Fruit fly (Drosophila melanogaster) whole organism, embryonic: ENCODE data around the gene gry.

Experiments used
- Blimp-1 ChIP-seq: fragments of 200-800 bp; sonication (Bioruptor generic); optimal IDR thresholded peaks from 3 replicates; lab custom pipeline; 2018; ENCODE audit warnings: missing biosample characterization, missing genetic modification characterization, mild to moderate bottlenecking, moderate library complexity, missing genetic modification reagents
- CG10147 ChIP-seq: fragments of 200-800 bp; sonication (Bioruptor generic); optimal IDR thresholded peaks from 2 replicates; lab custom pipeline; 2019; ENCODE audit warnings: missing biosample characterization, mild to moderate bottlenecking, missing genetic modification characterization, moderate library complexity
- CG10654 ChIP-seq: fragments of 200-800 bp; sonication (Bioruptor generic); optimal IDR thresholded peaks from 2 replicates; lab custom pipeline; 2016; ENCODE audit warnings: missing biosample characterization, missing genetic modification characterization
- CG11696 ChIP-seq: fragments of 200-800 bp; sonication (Bioruptor generic); IDR thresholded peaks from 2 replicates; pipeline ENCODE4 v1.3.6; 2022; ENCODE audit warnings: missing biosample characterization, missing genetic modification characterization
- CG15269 ChIP-seq: fragments of 200-800 bp; sonication (Bioruptor generic); optimal IDR thresholded peaks from 2 replicates; lab custom pipeline; 2018; ENCODE audit warnings: missing biosample characterization, mild to moderate bottlenecking, missing genetic modification characterization, moderate library complexity
- CG1603 ChIP-seq: fragments of 200-800 bp; sonication (Bioruptor generic); optimal IDR thresholded peaks from 2 replicates; lab custom pipeline; 2019; ENCODE audit warnings: missing biosample characterization, mild to moderate bottlenecking, missing genetic modification characterization, moderate library complexity
- CG18599 ChIP-seq: fragments of 200-800 bp; sonication (Bioruptor generic); optimal IDR thresholded peaks from 3 replicates; lab custom pipeline; 2017; ENCODE audit warnings: missing biosample characterization, missing genetic modification characterization, mild to moderate bottlenecking, moderate library complexity, missing genetic modification reagents
- CG2120 ChIP-seq: fragments of 200-800 bp; sonication (Bioruptor generic); optimal IDR thresholded peaks from 3 replicates; lab custom pipeline; 2016; ENCODE audit warnings: missing biosample characterization, missing genetic modification characterization
- CG30403 ChIP-seq: fragments of 200-800 bp; sonication (Bioruptor generic); optimal IDR thresholded peaks from 3 replicates; lab custom pipeline; 2016; ENCODE audit warnings: missing biosample characterization, missing genetic modification characterization
- CG34376 ChIP-seq: fragments of 200-800 bp; sonication (Bioruptor generic); optimal IDR thresholded peaks from 2 replicates; lab custom pipeline; 2018; ENCODE audit warnings: missing biosample characterization, mild to moderate bottlenecking, missing genetic modification characterization
- CG34422 ChIP-seq: fragments of 200-800 bp; sonication (Bioruptor generic); IDR thresholded peaks from 3 replicates; pipeline ENCODE4 v1.3.6; 2022; ENCODE audit warnings: missing biosample characterization, missing genetic modification characterization
- CG43689 ChIP-seq: fragments of 200-800 bp; sonication (Bioruptor generic); IDR thresholded peaks from 2 replicates; pipeline ENCODE4 v1.3.6; 2022; ENCODE audit warnings: missing biosample characterization, missing genetic modification characterization
- CG4617 ChIP-seq: fragments of 200-800 bp; sonication (Bioruptor generic); optimal IDR thresholded peaks from 3 replicates; lab custom pipeline; 2016; ENCODE audit warnings: missing biosample characterization, missing genetic modification characterization, borderline replicate concordance
- CG8388 ChIP-seq: fragments of 200-800 bp; sonication (Bioruptor generic); optimal IDR thresholded peaks from 2 replicates; lab custom pipeline; 2019; ENCODE audit warnings: missing biosample characterization, mild to moderate bottlenecking, missing genetic modification characterization, moderate library complexity
- CG9215 ChIP-seq: fragments of 200-800 bp; sonication (Bioruptor generic); IDR thresholded peaks from 2 replicates; pipeline ENCODE4 v1.3.6; 2022; ENCODE audit warnings: missing biosample characterization, missing genetic modification characterization
- D19B ChIP-seq: fragments of 200-800 bp; sonication (Bioruptor generic); optimal IDR thresholded peaks from 2 replicates; lab custom pipeline; 2017; ENCODE audit warnings: missing biosample characterization, mild to moderate bottlenecking, missing genetic modification characterization
- Dfd ChIP-seq, 2 experiments: fragments of >200 bp; optimal IDR thresholded peaks; 2 replicates each; lab custom pipeline; 2017; ENCODE audit warnings: missing biosample characterization in 2 of 2, missing genetic modification characterization in 2 of 2
- Dip3 ChIP-seq: fragments of 200-800 bp; sonication (Bioruptor generic); optimal IDR thresholded peaks from 3 replicates; lab custom pipeline; 2016; ENCODE audit warnings: missing biosample characterization, missing genetic modification characterization
- Fer3 ChIP-seq: fragments of 200-800 bp; sonication (Bioruptor generic); optimal IDR thresholded peaks from 2 replicates; lab custom pipeline; 2018; ENCODE audit warnings: missing biosample characterization, mild to moderate bottlenecking, missing genetic modification characterization, moderate library complexity
- HmgZ ChIP-seq: fragments of 200-800 bp; sonication (Bioruptor generic); optimal IDR thresholded peaks from 2 replicates; lab custom pipeline; 2018; ENCODE audit warnings: missing biosample characterization, mild to moderate bottlenecking, missing genetic modification characterization
- Hr51 ChIP-seq, 2 experiments: fragments of 200-800 bp; sonication (Bioruptor generic); optimal IDR thresholded peaks; 2 replicates in 1 of 2; 3 replicates in 1 of 2; lab custom pipeline; 2016 to 2018; ENCODE audit warnings: missing biosample characterization in 2 of 2, missing genetic modification characterization in 2 of 2, mild to moderate bottlenecking in 1 of 2, moderate library complexity in 1 of 2
- Lhr ChIP-seq: fragments of 200-800 bp; sonication (Bioruptor generic); optimal IDR thresholded peaks from 3 replicates; lab custom pipeline; 2017; ENCODE audit warnings: mild to moderate bottlenecking, missing biosample characterization, missing genetic modification reagents, missing genetic modification characterization
- Mrtf ChIP-seq: fragments of 200-800 bp; sonication (Bioruptor generic); IDR thresholded peaks from 3 replicates; pipeline ENCODE4 v1.3.6; 2022; ENCODE audit warnings: missing biosample characterization, missing genetic modification characterization
- Opbp ChIP-seq: fragments of 200-800 bp; sonication (Bioruptor generic); IDR thresholded peaks from 3 replicates; pipeline ENCODE4 v1.3.6; 2022; ENCODE audit warnings: missing biosample characterization, missing genetic modification characterization; ENCODE audit not compliant: partially characterized antibody
- PHDP ChIP-seq: fragments of 200-800 bp; sonication (Bioruptor generic); optimal IDR thresholded peaks from 3 replicates; lab custom pipeline; 2018; ENCODE audit warnings: missing biosample characterization, mild to moderate bottlenecking, missing genetic modification characterization, moderate library complexity
- Pdp1 ChIP-seq, 2 experiments: fragments of 200-800 bp; sonication (Bioruptor generic); optimal IDR thresholded peaks; 3 replicates each; lab custom pipeline; 2016; ENCODE audit warnings: missing biosample characterization in 2 of 2, missing genetic modification characterization in 2 of 2, mild to moderate bottlenecking in 1 of 2, moderate library complexity in 1 of 2
- Side ChIP-seq: fragments of 200-800 bp; sonication (Bioruptor generic); optimal IDR thresholded peaks from 2 replicates; lab custom pipeline; 2016; ENCODE audit warnings: missing biosample characterization, missing genetic modification characterization
- Sin3A ChIP-seq: fragments of >200 bp; optimal IDR thresholded peaks from 2 replicates; lab custom pipeline; 2018
- Sry-δ ChIP-seq: fragments of 200-800 bp; sonication (Bioruptor generic); optimal IDR thresholded peaks from 2 replicates; lab custom pipeline; 2016; ENCODE audit warnings: missing biosample characterization, missing genetic modification characterization
- Stat92E ChIP-seq, 3 experiments: fragments of >200 bp in 2 of 3; fragments of 200-800 bp in 1 of 3; sonication (Bioruptor generic) in 1 of 3; optimal IDR thresholded peaks; 2 replicates each; lab custom pipeline; 2017 to 2019; ENCODE audit warnings: missing biosample characterization in 3 of 3, missing genetic modification characterization in 3 of 3, mild to moderate bottlenecking in 1 of 3, moderate library complexity in 1 of 3
- Tbp ChIP-seq: fragments of >200 bp; optimal IDR thresholded peaks from 2 replicates; lab custom pipeline; 2018; ENCODE audit warnings: missing biosample characterization, missing genetic modification characterization
- Usf ChIP-seq: fragments of 200-800 bp; sonication (Bioruptor generic); optimal IDR thresholded peaks from 2 replicates; lab custom pipeline; 2017; ENCODE audit warnings: missing genotype, missing biosample characterization, missing genetic modification characterization
- bigmax ChIP-seq: fragments of 200-800 bp; sonication (Bioruptor generic); optimal IDR thresholded peaks from 2 replicates; lab custom pipeline; 2018; ENCODE audit warnings: missing biosample characterization, mild to moderate bottlenecking, missing genetic modification characterization
- cwo ChIP-seq: fragments of 200-800 bp; sonication (Bioruptor generic); optimal IDR thresholded peaks from 3 replicates; lab custom pipeline; 2017; ENCODE audit warnings: missing biosample characterization, missing genetic modification characterization, mild to moderate bottlenecking, moderate library complexity, missing genetic modification reagents
- dan ChIP-seq: fragments of 200-800 bp; sonication (Bioruptor generic); IDR thresholded peaks from 2 replicates; pipeline ENCODE4 v1.3.6; 2022; ENCODE audit warnings: missing biosample characterization, missing genetic modification characterization
- dati ChIP-seq: fragments of 200-800 bp; sonication (Bioruptor generic); IDR thresholded peaks from 2 replicates; pipeline ENCODE4 v1.3.6; 2022; ENCODE audit warnings: missing biosample characterization, missing genetic modification characterization
- dm ChIP-seq: fragments of 200-800 bp; sonication (Bioruptor generic); optimal IDR thresholded peaks from 3 replicates; lab custom pipeline; 2016; ENCODE audit warnings: missing biosample characterization, missing genetic modification characterization
- exex ChIP-seq: fragments of 200-800 bp; sonication (Bioruptor generic); optimal IDR thresholded peaks from 4 replicates; lab custom pipeline; 2018; ENCODE audit warnings: missing biosample characterization, mild to moderate bottlenecking, missing genetic modification characterization, moderate library complexity
- gce ChIP-seq: fragments of 200-800 bp; sonication (Bioruptor generic); IDR thresholded peaks from 3 replicates; pipeline ENCODE4 v1.3.6; 2022; ENCODE audit warnings: missing biosample characterization, missing genetic modification characterization
- her ChIP-seq: fragments of 200-800 bp; sonication (Bioruptor generic); optimal IDR thresholded peaks from 2 replicates; lab custom pipeline; 2016; ENCODE audit warnings: missing biosample characterization, missing genetic modification characterization
- hth ChIP-seq: fragments of >200 bp; optimal IDR thresholded peaks from 2 replicates; lab custom pipeline; 2017; ENCODE audit warnings: inconsistent platforms
- knrl ChIP-seq: fragments of 200-800 bp; sonication (Bioruptor generic); IDR thresholded peaks from 3 replicates; pipeline ENCODE4 v1.3.6; 2022; ENCODE audit warnings: missing biosample characterization, missing genetic modification characterization; ENCODE audit not compliant: partially characterized antibody
- pzg ChIP-seq: fragments of 200-800 bp; sonication (Bioruptor generic); optimal IDR thresholded peaks from 3 replicates; lab custom pipeline; 2018; ENCODE audit warnings: missing biosample characterization, mild to moderate bottlenecking, missing genetic modification characterization, moderate library complexity
- ranshi ChIP-seq: fragments of 200-800 bp; sonication (Bioruptor generic); IDR thresholded peaks from 2 replicates; pipeline ENCODE4 v1.3.6; 2022; ENCODE audit warnings: missing biosample characterization, missing genetic modification characterization
- row ChIP-seq: fragments of 200-800 bp; sonication (Bioruptor generic); IDR thresholded peaks from 3 replicates; pipeline ENCODE4 v1.3.6; 2022; ENCODE audit warnings: missing biosample characterization, missing genetic modification characterization
- run ChIP-seq: fragments of 200-800 bp; sonication (Bioruptor generic); optimal IDR thresholded peaks from 3 replicates; lab custom pipeline; 2018; ENCODE audit warnings: missing biosample characterization, mild to moderate bottlenecking, missing genetic modification characterization
- seq ChIP-seq: fragments of 200-800 bp; sonication (Bioruptor generic); IDR thresholded peaks from 2 replicates; pipeline ENCODE4 v1.3.6; 2022; ENCODE audit warnings: missing biosample characterization, missing genetic modification characterization
- so ChIP-seq: fragments of 200-800 bp; sonication (Bioruptor generic); IDR thresholded peaks from 3 replicates; pipeline ENCODE4 v1.3.6; 2022; ENCODE audit warnings: missing biosample characterization, missing genetic modification characterization
- ssp ChIP-seq: fragments of 200-800 bp; sonication (Bioruptor generic); IDR thresholded peaks from 2 replicates; pipeline ENCODE4 v1.3.6; 2022; ENCODE audit warnings: missing biosample characterization, missing genetic modification characterization
- ttk ChIP-seq: fragments of 200-800 bp; sonication (Bioruptor generic); IDR thresholded peaks from 2 replicates; pipeline ENCODE4 v2.1.2; 2022; ENCODE audit warnings: missing biosample characterization, missing genetic modification characterization
- twi ChIP-seq: fragments of 200-800 bp; optimal IDR thresholded peaks from 2 replicates; lab custom pipeline; 2019; ENCODE audit warnings: missing biosample characterization, mild to moderate bottlenecking, missing genetic modification characterization, moderate library complexity
- wdn ChIP-seq: fragments of 200-800 bp; sonication (Bioruptor generic); IDR thresholded peaks from 2 replicates; pipeline ENCODE4 v1.3.6; 2022; ENCODE audit warnings: missing biosample characterization, missing genetic modification characterization

Gene gry

dm6 chr3L:3218859-3219258 is 20.0 kb downstream of the gry start, which contains the start of the genes hob and nSMase:
TSS of gene hob (minus strand) at chr3L:3218920.
TSS of gene nSMase (plus strand) at chr3L:3219156.
- TF ChIP-seq Dfd (GFP tag; optimal IDR thresholded peaks at IDR 0.05; lab: Kevin White, UChicago) (no peak), run (no peak), CG18599 (no peak), Sry-δ (peak; percentile 45), Sin3A (peak; percentile 54), so (GFP tag; lab: Robert Waterston, UW) (no peak), Usf (no peak), hth (lab: Kevin White, UChicago) (no peak), CG34422 (peak; percentile 7; the same call in 1 of the 3 replicates), ttk (GFP tag; lab: Robert Waterston, UW) (no peak), dati (GFP tag; lab: Robert Waterston, UW) (no peak), Fer3 (tag; lab: Kevin White, UChicago) (no peak), HmgZ (peak; percentile 12), gce (GFP tag; lab: Robert Waterston, UW) (no peak), Blimp-1 (GFP tag; lab: Kevin White, UChicago) (peak; percentile 23), CG9215 (GFP tag; lab: Robert Waterston, UW) (no peak), dan (GFP tag; lab: Robert Waterston, UW) (no peak), CG4617 (GFP tag; lab: Kevin White, UChicago) (peak; percentile 60), CG10147 (GFP tag; lab: Kevin White, UChicago) (no peak), Side (GFP tag; lab: Kevin White, UChicago) (no peak), seq (GFP tag; lab: Robert Waterston, UW) (no peak), CG2120 (peak; percentile 43), CG1603 (tag; lab: Kevin White, UChicago) (no peak), PHDP (tag; lab: Kevin White, UChicago) (no peak), Stat92E (GFP tag; optimal IDR thresholded peaks at IDR 0.05; lab: Kevin White, UChicago) (peak in 1 of 3 experiments; percentile 40), D19B (GFP tag; lab: Kevin White, UChicago) (no peak), CG15269 (tag; lab: Kevin White, UChicago) (no peak), Hr51 (GFP tag; optimal IDR thresholded peaks at IDR 0.05; lab: Kevin White, UChicago) (no peak), knrl (GFP tag; lab: Robert Waterston, UW) (peak; percentile 37; the same call in 1 of the 3 replicates), Tbp (GFP tag; lab: Kevin White, UChicago) (no peak), Lhr (GFP tag; lab: Kevin White, UChicago) (peak; percentile 52), ssp (GFP tag; lab: Robert Waterston, UW) (no peak), Opbp (GFP tag; lab: Robert Waterston, UW) (no peak), dm (peak; percentile 38), Pdp1 (GFP tag; optimal IDR thresholded peaks at IDR 0.05; lab: Kevin White, UChicago) (no peak), CG43689 (no peak), CG8388 (GFP tag; lab: Kevin White, UChicago) (no peak), Dip3 (peak; percentile 12), bigmax (GFP tag; lab: Kevin White, UChicago) (peak; percentile 10), row (peak; percentile 44), CG10654 (no peak), CG30403 (no peak), ranshi (no peak), exex (tag; lab: Kevin White, UChicago) (no peak), cwo (GFP tag; lab: Kevin White, UChicago) (no peak), pzg (GFP tag; lab: Kevin White, UChicago) (peak; percentile 84), Mrtf (GFP tag; lab: Robert Waterston, UW) (no peak), her (GFP tag; lab: Kevin White, UChicago) (no peak), CG11696 (GFP tag; lab: Robert Waterston, UW) (no peak), CG34376 (peak; percentile 37), wdn (no peak), twi (tag; lab: Kevin White, UChicago) (no peak)
